Worm (Caenorhabditis elegans): ENCODE results near the gene Y51A2D.21.

ce11 chrV:18605510-18605909 lies 33.9 kb downstream of the Y51A2D.21 start:
- TF ChIP-seq flt-1 (GFP tag; IDR thresholded peaks at IDR 0.05) (no peak), ztf-23 (GFP tag; IDR thresholded peaks at IDR 0.05) (no peak)
